Fruit fly (Drosophila melanogaster): ENCODE data around the gene sw.
"Not testable (repeated sequence)": the region's sequence is repeated elsewhere in the genome, so short reads cannot be mapped to it uniquely, and the experiment has no call there.

sw gene

dm6 chrX:20235794-20236513, at the start of gene sw:
Gene sw, minus strand, starts transcription at chrX:20236382.
- TF ChIP-seq CTCF (optimal IDR thresholded peaks at IDR 0.05) (peak in 1 of 2 experiments; percentile 26), CG8478 (optimal IDR thresholded peaks at IDR 0.05) (no peak)

dm6 chrX:20269669-20270068, 33.5 kb upstream of the sw start, which contains the start of gene Inx6:
Gene Inx6, minus strand, starts transcription at chrX:20269769.
- TF ChIP-seq CG8478 (optimal IDR thresholded peaks at IDR 0.05) (no peak), CTCF (optimal IDR thresholded peaks at IDR 0.05) (no peak)

- TF ChIP-seq CTCF, CG8478 (optimal IDR thresholded peaks at IDR 0.05): not testable (repeated sequence)
Measured at dm6 chrX:20258939-20259338, 22.8 kb upstream of the sw start, which contains the start of gene CG42577. Gene CG42577, plus strand, starts transcription at chrX:20259239.

dm6 chrX:20256849-20257590, 20.8 kb upstream of the sw start, which contains the start of gene CG17065:
Gene CG17065, minus strand, starts transcription at chrX:20257199.
- no peak for TF ChIP-seq CG8478 (optimal IDR thresholded peaks at IDR 0.05)
- TF ChIP-seq CTCF (optimal IDR thresholded peaks at IDR 0.05), result peak in 1 of 2 experiments; percentile 23

dm6 chrX:20255977-20256376, 19.8 kb upstream of the sw start:
- no peak for TF ChIP-seq CTCF (optimal IDR thresholded peaks at IDR 0.05)

- TF ChIP-seq CG8478 (optimal IDR thresholded peaks at IDR 0.05) (no peak), CTCF (optimal IDR thresholded peaks at IDR 0.05) (no peak)
Measured at dm6 chrX:20251586-20252160, 15.5 kb upstream of the sw start.

dm6 chrX:20251069-20251468, 14.9 kb upstream of the sw start, which contains the start of the genes CG17068 and Rab10:
Gene CG17068, minus strand, starts transcription at chrX:20251093.
Gene Rab10, plus strand, starts transcription at chrX:20251338.
- no peak for TF ChIP-seq CTCF (optimal IDR thresholded peaks at IDR 0.05)

- TF ChIP-seq CG8478 (optimal IDR thresholded peaks at IDR 0.05) (no peak), CTCF (optimal IDR thresholded peaks at IDR 0.05) (no peak)
Measured at dm6 chrX:20247710-20248109, 11.5 kb upstream of the sw start.

dm6 chrX:20245218-20245863, 9.2 kb upstream of the sw start:
- TF ChIP-seq CG8478 (optimal IDR thresholded peaks at IDR 0.05), result no peak
- TF ChIP-seq CTCF (optimal IDR thresholded peaks at IDR 0.05), result no peak

dm6 chrX:20244278-20244677, 8.1 kb upstream of the sw start, which contains the start of gene Peritrophin-A:
Gene Peritrophin-A, plus strand, starts transcription at chrX:20244647.
- no peak for TF ChIP-seq CTCF (optimal IDR thresholded peaks at IDR 0.05)
- no peak for TF ChIP-seq CG8478 (optimal IDR thresholded peaks at IDR 0.05)

dm6 chrX:20243274-20243839, 7.2 kb upstream of the sw start:
- TF ChIP-seq CTCF (optimal IDR thresholded peaks at IDR 0.05) (no peak), CG8478 (optimal IDR thresholded peaks at IDR 0.05) (no peak)

- TF ChIP-seq CG8478 (optimal IDR thresholded peaks at IDR 0.05), result no peak
- TF ChIP-seq CTCF (optimal IDR thresholded peaks at IDR 0.05), result no peak
Measured at dm6 chrX:20240518-20241186, 4.5 kb upstream of the sw start.

- TF ChIP-seq CTCF (optimal IDR thresholded peaks at IDR 0.05) (no peak), CG8478 (optimal IDR thresholded peaks at IDR 0.05) (no peak)
Measured at dm6 chrX:20239608-20239941, 3.4 kb upstream of the sw start, which contains the start of gene obst-A. Gene obst-A, plus strand, starts transcription at chrX:20239855.

Data from S2 (cell line).